Fruit fly (Drosophila melanogaster): Measurements from ENCODE around the gene CG14866.

The CG14866 gene

dm6 chr3R:15316326-15316725 is at the start of gene CG14866:
CG14866 (plus strand) TSS chr3R:15316471.
- TF ChIP-seq noc (tag; optimal IDR thresholded peaks at IDR 0.05) = no peak

- no peak for TF ChIP-seq noc (tag; optimal IDR thresholded peaks at IDR 0.05)
These were observed 47.8 kb upstream of the CG14866 start, which contains the start of the genes CG14864 and Zip88E for dm6 chr3R:15268426-15268825. CG14864 (minus strand) TSS chr3R:15268538. Zip88E (plus strand) TSS chr3R:15268662.

- TF ChIP-seq noc (tag; optimal IDR thresholded peaks at IDR 0.05) = no peak
These were observed 47.4 kb upstream of the CG14866 start for dm6 chr3R:15268856-15269255.

dm6 chr3R:15275158-15275623 is 41.1 kb upstream of the CG14866 start, which contains the start of the genes Cp190 and CG4338:
Cp190 (minus strand) TSS chr3R:15275241.
CG4338 (plus strand) TSS chr3R:15275522.
- peak; percentile 98 for TF ChIP-seq noc (tag; optimal IDR thresholded peaks at IDR 0.05)

- TF ChIP-seq noc (tag; optimal IDR thresholded peaks at IDR 0.05) = no peak
These were observed 38.1 kb upstream of the CG14866 start, which contains the start of the genes MRG15 and Tm1 for dm6 chr3R:15277926-15278869. MRG15 (minus strand) TSS chr3R:15278109. Tm1 (plus strand) TSS chr3R:15278220.

dm6 chr3R:15280619-15281334 is 35.5 kb upstream of the CG14866 start:
- TF ChIP-seq noc (tag; optimal IDR thresholded peaks at IDR 0.05) = peak; percentile 48

dm6 chr3R:15281335-15281963 is 34.8 kb upstream of the CG14866 start:
- no peak for TF ChIP-seq noc (tag; optimal IDR thresholded peaks at IDR 0.05)

dm6 chr3R:15282326-15282725 is 33.9 kb upstream of the CG14866 start:
- no peak for TF ChIP-seq noc (tag; optimal IDR thresholded peaks at IDR 0.05)

dm6 chr3R:15282982-15283809 is 33.1 kb upstream of the CG14866 start:
- no peak for TF ChIP-seq noc (tag; optimal IDR thresholded peaks at IDR 0.05)

dm6 chr3R:15286024-15286692 is 30.1 kb upstream of the CG14866 start:
- no peak for TF ChIP-seq noc (tag; optimal IDR thresholded peaks at IDR 0.05)

dm6 chr3R:15286693-15287041 is 29.6 kb upstream of the CG14866 start:
- TF ChIP-seq noc (tag; optimal IDR thresholded peaks at IDR 0.05) = peak; percentile 23

- no peak for TF ChIP-seq noc (tag; optimal IDR thresholded peaks at IDR 0.05)
These were observed 28.5 kb upstream of the CG14866 start for dm6 chr3R:15287763-15288162.

dm6 chr3R:15288802-15289201 is 27.5 kb upstream of the CG14866 start:
- TF ChIP-seq noc (tag; optimal IDR thresholded peaks at IDR 0.05) = no peak

- no peak for TF ChIP-seq noc (tag; optimal IDR thresholded peaks at IDR 0.05)
These were observed 26.2 kb upstream of the CG14866 start for dm6 chr3R:15289828-15290641.
